Worm (Caenorhabditis elegans) whole organism, young adult: ENCODE results near the gene Y69A2AR.32.

ENCODE experiments used
- C06A6.2 ChIP-seq: fragments of 200-800 bp; sonication (Bioruptor generic); conservative IDR thresholded peaks from 2 replicates; pipeline ENCODE4 v1.3.6; 2022; ENCODE audit warnings: missing genetic modification characterization, missing compliant biosample characterization
- C17E4.6 ChIP-seq: fragments of 200-800 bp; sonication (Bioruptor generic); IDR thresholded peaks from 2 replicates; pipeline ENCODE4 v1.3.6; 2022; ENCODE audit warnings: missing genetic modification reagents, missing genetic modification characterization, missing compliant biosample characterization
- F10E7.11 ChIP-seq: sonication (generic microtip); optimal IDR thresholded peaks from 2 replicates; lab custom pipeline; 2017; ENCODE audit warnings: mild to moderate bottlenecking, missing genetic modification characterization, moderate library complexity, missing compliant biosample characterization
- F22D6.2 ChIP-seq: sonication (generic microtip); optimal IDR thresholded peaks from 2 replicates; lab custom pipeline; 2016; ENCODE audit warnings: mild to moderate bottlenecking, missing genetic modification characterization, missing compliant biosample characterization
- F23B12.7 ChIP-seq: sonication (generic microtip); optimal IDR thresholded peaks from 2 replicates; lab custom pipeline; 2017; ENCODE audit warnings: missing genetic modification characterization, mild to moderate bottlenecking, missing compliant biosample characterization, antibody characterized with exemption, moderate library complexity; ENCODE audit not compliant: insufficient read depth
- F33H1.4 ChIP-seq: fragments of 200-800 bp; sonication (Bioruptor generic); IDR thresholded peaks from 2 replicates; pipeline ENCODE4 v1.3.6; 2022; ENCODE audit warnings: missing genetic modification reagents, missing genetic modification characterization, missing compliant biosample characterization
- F37B4.10 ChIP-seq: fragments of 200-800 bp; sonication (Bioruptor generic); IDR thresholded peaks from 2 replicates; pipeline ENCODE4 v1.3.6; 2022; ENCODE audit warnings: missing genetic modification characterization, missing compliant biosample characterization
- F49E8.2 ChIP-seq: sonication (generic microtip); optimal IDR thresholded peaks from 3 replicates; lab custom pipeline; 2017; ENCODE audit warnings: missing genetic modification characterization, mild to moderate bottlenecking, missing compliant biosample characterization, antibody characterized with exemption, moderate library complexity; ENCODE audit not compliant: insufficient read depth
- F55B11.4 ChIP-seq: sonication (generic microtip); optimal IDR thresholded peaks from 2 replicates; lab custom pipeline; 2016; ENCODE audit warnings: missing compliant biosample characterization, missing genetic modification characterization, borderline replicate concordance; ENCODE audit not compliant: insufficient read depth
- F57C9.4 ChIP-seq: sonication (generic microtip); optimal IDR thresholded peaks from 2 replicates; lab custom pipeline; 2017; ENCODE audit warnings: mild to moderate bottlenecking, missing genetic modification characterization, missing compliant biosample characterization
- K11D2.4 ChIP-seq: fragments of 200-800 bp; sonication (Bioruptor generic); IDR thresholded peaks from 2 replicates; pipeline ENCODE4 v1.3.6; 2022; ENCODE audit warnings: missing genetic modification reagents, missing genetic modification characterization, missing compliant biosample characterization
- K12H6.12 ChIP-seq: fragments of 200-800 bp; sonication (Bioruptor generic); optimal IDR thresholded peaks from 2 replicates; lab custom pipeline; 2018; ENCODE audit warnings: mild to moderate bottlenecking, missing genetic modification characterization, missing compliant biosample characterization
- akir-1 ChIP-seq: fragments of 200-800 bp; sonication (Bioruptor generic); optimal IDR thresholded peaks from 2 replicates; lab custom pipeline; 2018; ENCODE audit warnings: mild to moderate bottlenecking, missing genetic modification characterization, moderate library complexity, missing compliant biosample characterization
- ama-1 ChIP-seq, 3 experiments: fragments of 150-350 bp in 1 of 3; sonication (generic microtip) in 2 of 3; optimal IDR thresholded peaks; 2 replicates each; lab custom pipeline; 2014 to 2018; ENCODE audit warnings: missing biosample characterization in 2 of 3, missing genetic modification characterization in 2 of 3, missing genetic modification reagents in 2 of 3
- aptf-2 ChIP-seq: fragments of 200-800 bp; sonication (Bioruptor generic); conservative IDR thresholded peaks from 2 replicates; pipeline ENCODE4 v1.3.6; 2022; ENCODE audit warnings: missing genetic modification reagents, missing genetic modification characterization, missing compliant biosample characterization
- aptf-3 ChIP-seq: fragments of 200-800 bp; sonication (Bioruptor generic); IDR thresholded peaks from 2 replicates; pipeline ENCODE4 v1.3.6; 2022; ENCODE audit warnings: missing genetic modification characterization, missing compliant biosample characterization
- attf-5 ChIP-seq: fragments of 200-800 bp; sonication (Bioruptor generic); optimal IDR thresholded peaks from 2 replicates; lab custom pipeline; 2018; ENCODE audit warnings: mild to moderate bottlenecking, missing genetic modification characterization, missing compliant biosample characterization
- cebp-1 ChIP-seq, 2 experiments: fragments of 200-800 bp in 1 of 2; sonication (Bioruptor generic) in 1 of 2; sonication (generic microtip) in 1 of 2; IDR thresholded peaks in 1 of 2; optimal IDR thresholded peaks in 1 of 2; 2 replicates each; pipeline versions ENCODE4 v1.3.6 to Lab custom; 2017 to 2022; ENCODE audit warnings: missing compliant biosample characterization in 2 of 2, missing genetic modification characterization in 2 of 2, mild to moderate bottlenecking in 1 of 2, missing genetic modification reagents in 1 of 2, moderate library complexity in 1 of 2
- cebp-2 ChIP-seq: fragments of 200-800 bp; sonication (Bioruptor generic); IDR thresholded peaks from 2 replicates; pipeline ENCODE4 v1.3.6; 2022; ENCODE audit warnings: missing genetic modification characterization, missing compliant biosample characterization
- ceh-100 ChIP-seq: fragments of 200-800 bp; sonication (Bioruptor generic); IDR thresholded peaks from 2 replicates; pipeline ENCODE4 v1.3.6; 2022; ENCODE audit warnings: missing genetic modification reagents, missing genetic modification characterization, missing compliant biosample characterization
- ceh-58 ChIP-seq: fragments of 200-800 bp; sonication (Bioruptor generic); IDR thresholded peaks from 2 replicates; pipeline ENCODE4 v1.3.6; 2022; ENCODE audit warnings: missing genetic modification characterization, missing compliant biosample characterization
- chd-7 ChIP-seq: sonication (generic microtip); optimal IDR thresholded peaks from 2 replicates; lab custom pipeline; 2016; ENCODE audit warnings: mild to moderate bottlenecking, missing genetic modification characterization, moderate library complexity, missing compliant biosample characterization
- die-1 ChIP-seq: sonication (generic microtip); optimal IDR thresholded peaks from 2 replicates; lab custom pipeline; 2016; ENCODE audit warnings: missing genotype, mild to moderate bottlenecking, missing genetic modification characterization, missing compliant biosample characterization
- dox-1 ChIP-seq: fragments of 200-800 bp; sonication (Bioruptor generic); IDR thresholded peaks from 2 replicates; pipeline ENCODE4 v1.3.6; 2022; ENCODE audit warnings: missing genetic modification reagents, missing genetic modification characterization, missing compliant biosample characterization
- efl-1 ChIP-seq: fragments of 150-350 bp; optimal IDR thresholded peaks from 2 replicates; lab custom pipeline; 2014; ENCODE audit warnings: missing biosample characterization, missing genetic modification reagents, missing genetic modification characterization
- ekl-4 ChIP-seq: fragments of 200-800 bp; sonication (Bioruptor generic); IDR thresholded peaks from 2 replicates; pipeline ENCODE4 v1.3.6; 2022; ENCODE audit warnings: missing genetic modification reagents, missing genetic modification characterization, missing compliant biosample characterization
- ets-4 ChIP-seq: fragments of 200-800 bp; sonication (Bioruptor generic); optimal IDR thresholded peaks from 2 replicates; lab custom pipeline; 2018; ENCODE audit warnings: mild to moderate bottlenecking, missing genetic modification characterization, missing compliant biosample characterization
- fkh-3 ChIP-seq: sonication (generic microtip); optimal IDR thresholded peaks from 2 replicates; lab custom pipeline; 2016; ENCODE audit warnings: mild to moderate bottlenecking, missing genetic modification characterization, missing compliant biosample characterization
- hlh-26 ChIP-seq: fragments of 200-800 bp; sonication (Bioruptor generic); conservative IDR thresholded peaks from 2 replicates; pipeline ENCODE4 v1.3.6; 2022; ENCODE audit warnings: missing genetic modification reagents, missing genetic modification characterization, missing compliant biosample characterization
- let-607 ChIP-seq, 2 experiments: fragments of 200-800 bp in 1 of 2; sonication (Bioruptor generic) in 1 of 2; sonication (generic microtip) in 1 of 2; optimal IDR thresholded peaks; 2 replicates each; lab custom pipeline; 2016 to 2018; ENCODE audit warnings: mild to moderate bottlenecking in 2 of 2, missing compliant biosample characterization in 2 of 2, missing genetic modification characterization in 2 of 2, moderate library complexity in 2 of 2, missing genotype in 1 of 2
- lin-40 ChIP-seq: sonication (generic microtip); optimal IDR thresholded peaks from 2 replicates; lab custom pipeline; 2016; ENCODE audit warnings: missing genetic modification characterization, mild to moderate bottlenecking, missing compliant biosample characterization, missing genotype, missing genetic modification reagents
- madf-6 ChIP-seq: fragments of 200-800 bp; sonication (Bioruptor generic); IDR thresholded peaks from 2 replicates; pipeline ENCODE4 v1.3.6; 2022; ENCODE audit warnings: missing genetic modification reagents, missing genetic modification characterization, missing compliant biosample characterization
- mcd-1 ChIP-seq: fragments of 200-800 bp; sonication (Bioruptor generic); IDR thresholded peaks from 2 replicates; pipeline ENCODE4 v1.3.6; 2022; ENCODE audit warnings: missing genetic modification reagents, missing genetic modification characterization, missing compliant biosample characterization
- mel-28 ChIP-seq: sonication (generic microtip); optimal IDR thresholded peaks from 2 replicates; lab custom pipeline; 2016; ENCODE audit warnings: borderline replicate concordance, mild to moderate bottlenecking, missing genetic modification characterization, missing compliant biosample characterization
- nfya-1 ChIP-seq: sonication (generic microtip); optimal IDR thresholded peaks from 2 replicates; lab custom pipeline; 2017; ENCODE audit warnings: antibody characterized with exemption, missing compliant biosample characterization, missing genetic modification characterization, borderline replicate concordance; ENCODE audit not compliant: insufficient read depth
- nfya-2 ChIP-seq: fragments of 200-800 bp; sonication (Bioruptor generic); IDR thresholded peaks from 2 replicates; pipeline ENCODE4 v1.3.6; 2022; ENCODE audit warnings: missing genetic modification reagents, missing genetic modification characterization, missing compliant biosample characterization
- nhr-120 ChIP-seq: fragments of 200-800 bp; sonication (Bioruptor generic); IDR thresholded peaks from 2 replicates; pipeline ENCODE4 v1.3.6; 2022; ENCODE audit warnings: missing genetic modification characterization, missing compliant biosample characterization
- nhr-80 ChIP-seq: sonication (generic microtip); optimal IDR thresholded peaks from 2 replicates; lab custom pipeline; 2016; ENCODE audit warnings: missing genetic modification characterization, missing compliant biosample characterization
- pha-4 ChIP-seq: fragments of 150-350 bp; sonication (generic microtip); optimal IDR thresholded peaks from 2 replicates; lab custom pipeline; 2014; ENCODE audit warnings: missing biosample characterization, missing genetic modification reagents, missing genetic modification characterization
- repo-1 ChIP-seq: sonication (generic microtip); optimal IDR thresholded peaks from 2 replicates; lab custom pipeline; 2017; ENCODE audit warnings: mild to moderate bottlenecking, missing genetic modification characterization, missing compliant biosample characterization
- rpc-1 ChIP-seq, 2 experiments: fragments of 150-350 bp in 1 of 2; sonication (generic microtip) in 1 of 2; optimal IDR thresholded peaks; 2 replicates each; lab custom pipeline; 2014 to 2018; ENCODE audit warnings: missing biosample characterization in 1 of 2, missing genetic modification characterization in 1 of 2, missing genetic modification reagents in 1 of 2, missing genotype in 1 of 2
- sea-2 ChIP-seq: fragments of 200-800 bp; sonication (Bioruptor generic); IDR thresholded peaks from 2 replicates; pipeline ENCODE4 v1.3.6; 2022; ENCODE audit warnings: missing genetic modification characterization, missing compliant biosample characterization
- snpc-1.3 ChIP-seq: sonication (generic microtip); optimal IDR thresholded peaks from 2 replicates; lab custom pipeline; 2017; ENCODE audit warnings: missing genetic modification characterization, mild to moderate bottlenecking, missing compliant biosample characterization, antibody characterized with exemption, moderate library complexity, missing genotype, missing genetic modification reagents; ENCODE audit not compliant: insufficient read depth
- snpc-3.4 ChIP-seq: sonication (generic microtip); optimal IDR thresholded peaks from 2 replicates; lab custom pipeline; 2017; ENCODE audit warnings: missing genetic modification characterization, mild to moderate bottlenecking, missing compliant biosample characterization, antibody characterized with exemption, moderate library complexity, missing genotype, missing genetic modification reagents
- tbp1 ChIP-seq: fragments of 200-800 bp; sonication (Bioruptor generic); optimal IDR thresholded peaks from 2 replicates; lab custom pipeline; 2018; ENCODE audit warnings: mild to moderate bottlenecking, missing genetic modification characterization, missing compliant biosample characterization
- ztf-18 ChIP-seq: sonication (generic microtip); optimal IDR thresholded peaks from 2 replicates; lab custom pipeline; 2016; ENCODE audit warnings: missing genotype, mild to moderate bottlenecking, missing genetic modification characterization, missing compliant biosample characterization

Y69A2AR.32 gene

ce11 chrIV:2657307-2657706 lies 47.1 kb downstream of the Y69A2AR.32 start (continued):
- TF ChIP-seq aptf-2: no peak
- TF ChIP-seq mcd-1 (GFP tag; lab: Robert Waterston, UW): 0 out of 2 replicates have a peak, but pooled peaks have one; percentile 26
- TF ChIP-seq ama-1 (optimal IDR thresholded peaks at IDR 0.05; lab: Kevin White, UChicago): no peak
- TF ChIP-seq ama-1 (GFP tag; optimal IDR thresholded peaks at IDR 0.05; lab: Kevin White, UChicago): peak in 1 of 2 experiments; percentile 49
- no peak for TF ChIP-seq nfya-2
- peak; percentile 76 for TF ChIP-seq rpc-1 (optimal IDR thresholded peaks at IDR 0.05; lab: Kevin White, UChicago)
- peak; percentile 86 for TF ChIP-seq rpc-1 (tag; optimal IDR thresholded peaks at IDR 0.05; lab: Kevin White, UChicago)
- peak; percentile 46 for TF ChIP-seq chd-7 (tag; lab: Kevin White, UChicago)
- TF ChIP-seq madf-6 (GFP tag; lab: Robert Waterston, UW): peak; percentile 67
- TF ChIP-seq F10E7.11 (tag; lab: Kevin White, UChicago): no peak
- TF ChIP-seq pha-4 (tag; lab: Kevin White, UChicago): no peak
- no peak for TF ChIP-seq dox-1 (GFP tag; lab: Robert Waterston, UW)
- TF ChIP-seq hlh-26 (GFP tag; lab: Robert Waterston, UW): no peak
- TF ChIP-seq lin-40 (tag; lab: Kevin White, UChicago): no peak
- TF ChIP-seq cebp-2 (GFP tag; lab: Robert Waterston, UW): no peak
- TF ChIP-seq ztf-18 (tag; lab: Kevin White, UChicago): peak; percentile 64
- TF ChIP-seq F23B12.7: no peak
- no peak for TF ChIP-seq F37B4.10 (GFP tag; lab: Robert Waterston, UW)
- TF ChIP-seq snpc-3.4 (tag; lab: Kevin White, UChicago): peak; percentile 13
- TF ChIP-seq nfya-1 (tag; lab: Kevin White, UChicago): no peak
- no peak for TF ChIP-seq akir-1 (GFP tag; lab: Kevin White, UChicago)
- no peak for TF ChIP-seq C06A6.2 (GFP tag; lab: Robert Waterston, UW)
- 0 out of 2 replicates have a peak, but pooled peaks have one; percentile 13 for TF ChIP-seq C17E4.6 (GFP tag; lab: Robert Waterston, UW)
- no peak for TF ChIP-seq sea-2 (GFP tag; lab: Robert Waterston, UW)
- TF ChIP-seq ceh-100 (GFP tag; lab: Robert Waterston, UW): no peak
- TF ChIP-seq F22D6.2 (tag; lab: Kevin White, UChicago): no peak
- TF ChIP-seq F33H1.4 (GFP tag; lab: Robert Waterston, UW): peak; percentile 36; the same call in 1 of the 2 replicates
- peak in 1 of 2 experiments; percentile 32 for TF ChIP-seq let-607 (tag; optimal IDR thresholded peaks at IDR 0.05; lab: Kevin White, UChicago)
- no peak for TF ChIP-seq F55B11.4 (tag; lab: Kevin White, UChicago)
- peak; percentile 93 for TF ChIP-seq die-1 (tag; lab: Kevin White, UChicago)
- TF ChIP-seq cebp-1 (GFP tag; IDR thresholded peaks at IDR 0.05; lab: Robert Waterston, UW): no peak
- TF ChIP-seq cebp-1 (tag; optimal IDR thresholded peaks at IDR 0.05; lab: Kevin White, UChicago): peak; percentile 51
- peak; percentile 97 for TF ChIP-seq tbp1 (GFP tag; lab: Kevin White, UChicago)
- 0 out of 2 replicates have a peak, but pooled peaks have one; percentile 37 for TF ChIP-seq aptf-3 (GFP tag; lab: Robert Waterston, UW)
- TF ChIP-seq repo-1: peak; percentile 37
- 0 out of 2 replicates have a peak, but pooled peaks have one; percentile 83 for TF ChIP-seq ceh-58
- TF ChIP-seq attf-5 (GFP tag; lab: Kevin White, UChicago): peak; percentile 17
- TF ChIP-seq nhr-80: no peak
- TF ChIP-seq K12H6.12 (tag; lab: Kevin White, UChicago): no peak
- TF ChIP-seq snpc-1.3 (tag; lab: Kevin White, UChicago): peak; percentile 65
- TF ChIP-seq ekl-4 (GFP tag; lab: Robert Waterston, UW): no peak
- no peak for TF ChIP-seq F57C9.4 (tag; lab: Kevin White, UChicago)
- TF ChIP-seq F49E8.2: peak; percentile 47
- TF ChIP-seq mel-28 (tag; lab: Kevin White, UChicago): no peak
- peak; percentile 9 for TF ChIP-seq fkh-3
- no peak for TF ChIP-seq K11D2.4 (GFP tag; lab: Robert Waterston, UW)
- TF ChIP-seq efl-1 (GFP tag; lab: Kevin White, UChicago): no peak
- no peak for TF ChIP-seq nhr-120 (GFP tag; lab: Robert Waterston, UW)
- no peak for TF ChIP-seq ets-4 (GFP tag; lab: Kevin White, UChicago)
